Fruit fly (Drosophila melanogaster) whole organism, embryonic: ENCODE measurements around the gene Crz.

Experiments used
- BEAF-32 ChIP-seq: fragments of 200-800 bp; sonication (Bioruptor generic); optimal IDR thresholded peaks from 3 replicates; lab custom pipeline; 2017; ENCODE audit warnings: missing biosample characterization, missing genetic modification characterization, mild to moderate bottlenecking, moderate library complexity, missing genetic modification reagents
- Bgb ChIP-seq: fragments of 200-800 bp; sonication (Bioruptor generic); IDR thresholded peaks from 2 replicates; pipeline ENCODE4 v1.3.6; 2022; ENCODE audit warnings: missing biosample characterization, missing genetic modification characterization; ENCODE audit not compliant: partially characterized antibody
- Blimp-1 ChIP-seq: fragments of 200-800 bp; sonication (Bioruptor generic); optimal IDR thresholded peaks from 3 replicates; lab custom pipeline; 2018; ENCODE audit warnings: missing biosample characterization, missing genetic modification characterization, mild to moderate bottlenecking, moderate library complexity, missing genetic modification reagents
- Bteb2 ChIP-seq: fragments of 200-800 bp; sonication (Bioruptor generic); optimal IDR thresholded peaks from 2 replicates; lab custom pipeline; 2016; ENCODE audit warnings: missing biosample characterization, missing genetic modification characterization
- CG10462 ChIP-seq: fragments of 200-800 bp; sonication (Bioruptor generic); optimal IDR thresholded peaks from 2 replicates; lab custom pipeline; 2016; ENCODE audit warnings: missing biosample characterization, missing genetic modification characterization
- CG10565 ChIP-seq: fragments of 200-800 bp; sonication (Bioruptor generic); optimal IDR thresholded peaks from 3 replicates; lab custom pipeline; 2016; ENCODE audit warnings: missing biosample characterization, mild to moderate bottlenecking, missing genetic modification characterization
- CG10654 ChIP-seq: fragments of 200-800 bp; sonication (Bioruptor generic); optimal IDR thresholded peaks from 2 replicates; lab custom pipeline; 2016; ENCODE audit warnings: missing biosample characterization, missing genetic modification characterization
- CG17829 ChIP-seq: fragments of 200-800 bp; optimal IDR thresholded peaks from 2 replicates; lab custom pipeline; 2019; ENCODE audit warnings: missing biosample characterization, mild to moderate bottlenecking, missing genetic modification characterization, moderate library complexity
- CG18262 ChIP-seq: fragments of 200-800 bp; optimal IDR thresholded peaks from 3 replicates; lab custom pipeline; 2019; ENCODE audit warnings: missing biosample characterization, mild to moderate bottlenecking, missing genetic modification characterization, moderate library complexity
- CG2116 ChIP-seq: fragments of 200-800 bp; sonication (Bioruptor generic); optimal IDR thresholded peaks from 3 replicates; lab custom pipeline; 2018; ENCODE audit warnings: missing biosample characterization, mild to moderate bottlenecking, missing genetic modification characterization
- CG2129 ChIP-seq: fragments of 200-800 bp; sonication (Bioruptor generic); IDR thresholded peaks from 2 replicates; pipeline ENCODE4 v1.3.6; 2022; ENCODE audit warnings: missing biosample characterization, missing genetic modification characterization; ENCODE audit not compliant: partially characterized antibody
- CG2199 ChIP-seq: fragments of 200-800 bp; sonication (Bioruptor generic); IDR thresholded peaks from 3 replicates; pipeline ENCODE4 v1.3.6; 2022; ENCODE audit warnings: missing biosample characterization, missing genetic modification characterization
- CG2202 ChIP-seq: fragments of 200-800 bp; sonication (Bioruptor generic); optimal IDR thresholded peaks from 2 replicates; lab custom pipeline; 2018; ENCODE audit warnings: missing biosample characterization, mild to moderate bottlenecking, missing genetic modification characterization
- CG3065 ChIP-seq: fragments of 200-800 bp; sonication (Bioruptor generic); optimal IDR thresholded peaks from 2 replicates; lab custom pipeline; 2016; ENCODE audit warnings: missing biosample characterization, missing genetic modification characterization
- CG6689 ChIP-seq: fragments of 200-800 bp; sonication (Bioruptor generic); IDR thresholded peaks from 2 replicates; pipeline ENCODE4 v1.3.6; 2022; ENCODE audit warnings: missing biosample characterization, missing genetic modification characterization
- CG6854 ChIP-seq: fragments of 200-800 bp; sonication (Bioruptor generic); optimal IDR thresholded peaks from 3 replicates; lab custom pipeline; 2017; ENCODE audit warnings: missing biosample characterization, mild to moderate bottlenecking, missing genetic modification characterization
- CG7786 ChIP-seq: fragments of 200-800 bp; sonication (Bioruptor generic); optimal IDR thresholded peaks from 2 replicates; lab custom pipeline; 2016; ENCODE audit warnings: missing biosample characterization, missing genetic modification characterization
- CG9727 ChIP-seq: fragments of 200-800 bp; sonication (Bioruptor generic); optimal IDR thresholded peaks from 3 replicates; lab custom pipeline; 2017; ENCODE audit warnings: missing biosample characterization, mild to moderate bottlenecking, missing genetic modification characterization
- CG9797 ChIP-seq: fragments of 200-800 bp; sonication (Bioruptor generic); optimal IDR thresholded peaks from 3 replicates; lab custom pipeline; 2018; ENCODE audit warnings: missing biosample characterization, mild to moderate bottlenecking, missing genetic modification characterization
- D ChIP-seq, 2 experiments: fragments of 200-800 bp in 1 of 2; fragments of >200 bp in 1 of 2; sonication (Bioruptor generic) in 1 of 2; optimal IDR thresholded peaks; 2 replicates in 1 of 2; 3 replicates in 1 of 2; lab custom pipeline; 2017; ENCODE audit warnings: mild to moderate bottlenecking in 1 of 2, missing biosample characterization in 1 of 2, missing genetic modification characterization in 1 of 2, missing genetic modification reagents in 1 of 2
- Dip3 ChIP-seq: fragments of 200-800 bp; sonication (Bioruptor generic); optimal IDR thresholded peaks from 3 replicates; lab custom pipeline; 2016; ENCODE audit warnings: missing biosample characterization, missing genetic modification characterization
- E2f1 ChIP-seq: fragments of 200-800 bp; sonication (Bioruptor generic); IDR thresholded peaks from 2 replicates; pipeline ENCODE4 v1.3.6; 2022; ENCODE audit warnings: missing biosample characterization, missing genetic modification characterization
- Mad ChIP-seq: fragments of 200-800 bp; sonication (Bioruptor generic); optimal IDR thresholded peaks from 2 replicates; lab custom pipeline; 2016; ENCODE audit warnings: missing biosample characterization, missing genetic modification characterization
- NfI ChIP-seq: fragments of 200-800 bp; sonication (Bioruptor generic); optimal IDR thresholded peaks from 3 replicates; lab custom pipeline; 2018; ENCODE audit warnings: missing biosample characterization, mild to moderate bottlenecking, missing genetic modification characterization, moderate library complexity
- Ravus ChIP-seq: fragments of 200-800 bp; sonication (Bioruptor generic); IDR thresholded peaks from 2 replicates; pipeline ENCODE4 v1.3.6; 2022; ENCODE audit warnings: missing biosample characterization, missing genetic modification characterization
- Sin3A ChIP-seq: fragments of >200 bp; optimal IDR thresholded peaks from 2 replicates; lab custom pipeline; 2018
- Sry-δ ChIP-seq: fragments of 200-800 bp; sonication (Bioruptor generic); optimal IDR thresholded peaks from 2 replicates; lab custom pipeline; 2016; ENCODE audit warnings: missing biosample characterization, missing genetic modification characterization
- ac ChIP-seq: fragments of 200-800 bp; sonication (Bioruptor generic); optimal IDR thresholded peaks from 3 replicates; lab custom pipeline; 2017; ENCODE audit warnings: missing biosample characterization, mild to moderate bottlenecking, missing genetic modification characterization
- al ChIP-seq: fragments of 200-800 bp; sonication (Bioruptor generic); IDR thresholded peaks from 2 replicates; pipeline ENCODE4 v1.3.6; 2022; ENCODE audit warnings: missing biosample characterization, missing genetic modification characterization
- chif ChIP-seq, 2 experiments: fragments of 200-800 bp; sonication (Bioruptor generic); optimal IDR thresholded peaks; 3 replicates each; lab custom pipeline; 2016; ENCODE audit warnings: missing biosample characterization in 2 of 2, missing genetic modification characterization in 2 of 2
- ci ChIP-seq: fragments of 200-800 bp; sonication (Bioruptor generic); IDR thresholded peaks from 3 replicates; pipeline ENCODE4 v1.3.6; 2022; ENCODE audit warnings: missing biosample characterization, missing genetic modification characterization
- corto ChIP-seq: fragments of 200-800 bp; sonication (Bioruptor generic); optimal IDR thresholded peaks from 2 replicates; lab custom pipeline; 2016; ENCODE audit warnings: missing biosample characterization, mild to moderate bottlenecking, missing genetic modification characterization, moderate library complexity
- croc ChIP-seq: fragments of 200-800 bp; sonication (Bioruptor generic); conservative IDR thresholded peaks from 3 replicates; pipeline ENCODE4 v1.3.6; 2022; ENCODE audit warnings: missing biosample characterization, missing genetic modification characterization
- disco-r ChIP-seq: fragments of 200-800 bp; sonication (Bioruptor generic); optimal IDR thresholded peaks from 2 replicates; lab custom pipeline; 2016; ENCODE audit warnings: missing biosample characterization, missing genetic modification characterization
- gsb ChIP-seq: fragments of 200-800 bp; sonication (Bioruptor generic); IDR thresholded peaks from 2 replicates; pipeline ENCODE4 v1.3.6; 2022; ENCODE audit warnings: missing biosample characterization, missing genetic modification characterization
- h ChIP-seq: fragments of >200 bp; optimal IDR thresholded peaks from 2 replicates; lab custom pipeline; 2017
- hbn ChIP-seq: fragments of 200-800 bp; sonication (Bioruptor generic); IDR thresholded peaks from 2 replicates; pipeline ENCODE4 v1.3.6; 2022; ENCODE audit warnings: missing biosample characterization, missing genetic modification characterization; ENCODE audit not compliant: partially characterized antibody
- hth ChIP-seq: fragments of >200 bp; optimal IDR thresholded peaks from 2 replicates; lab custom pipeline; 2017; ENCODE audit warnings: inconsistent platforms
- ken ChIP-seq: fragments of 200-800 bp; sonication (Bioruptor generic); IDR thresholded peaks from 3 replicates; pipeline ENCODE4 v1.3.6; 2022; ENCODE audit warnings: missing biosample characterization, missing genetic modification characterization
- klu ChIP-seq: fragments of 200-800 bp; sonication (Bioruptor generic); IDR thresholded peaks from 2 replicates; pipeline ENCODE4 v1.3.6; 2022; ENCODE audit warnings: missing biosample characterization, missing genetic modification characterization
- knrl ChIP-seq: fragments of 200-800 bp; sonication (Bioruptor generic); IDR thresholded peaks from 3 replicates; pipeline ENCODE4 v1.3.6; 2022; ENCODE audit warnings: missing biosample characterization, missing genetic modification characterization; ENCODE audit not compliant: partially characterized antibody
- nom ChIP-seq: fragments of 200-800 bp; sonication (Bioruptor generic); optimal IDR thresholded peaks from 2 replicates; lab custom pipeline; 2017; ENCODE audit warnings: missing biosample characterization, missing genetic modification characterization, mild to moderate bottlenecking, moderate library complexity, missing genetic modification reagents
- org-1 ChIP-seq: fragments of 200-800 bp; sonication (Bioruptor generic); optimal IDR thresholded peaks from 2 replicates; lab custom pipeline; 2017; ENCODE audit warnings: missing biosample characterization, missing genetic modification characterization
- ro ChIP-seq: fragments of 200-800 bp; sonication (Bioruptor generic); IDR thresholded peaks from 2 replicates; pipeline ENCODE4 v1.3.6; 2022; ENCODE audit warnings: missing biosample characterization, missing genetic modification characterization
- sens ChIP-seq: fragments of 200-800 bp; sonication (Bioruptor generic); peaks from one replicate; lab custom pipeline; 2016; ENCODE audit warnings: missing biosample characterization, missing genetic modification characterization
- ssp ChIP-seq: fragments of 200-800 bp; sonication (Bioruptor generic); IDR thresholded peaks from 2 replicates; pipeline ENCODE4 v1.3.6; 2022; ENCODE audit warnings: missing biosample characterization, missing genetic modification characterization
- tgo ChIP-seq: fragments of 200-800 bp; sonication (Bioruptor generic); IDR thresholded peaks from 3 replicates; pipeline ENCODE4 v1.3.6; 2022; ENCODE audit warnings: missing biosample characterization, missing genetic modification characterization
- tll ChIP-seq, 2 experiments: fragments of 200-800 bp in 1 of 2; fragments of >200 bp in 1 of 2; sonication (Bioruptor generic) in 1 of 2; optimal IDR thresholded peaks; 2 replicates each; lab custom pipeline; 2017 to 2019; ENCODE audit warnings: missing biosample characterization in 2 of 2, missing genetic modification characterization in 2 of 2, mild to moderate bottlenecking in 1 of 2, moderate library complexity in 1 of 2
- ttk ChIP-seq: fragments of 200-800 bp; sonication (Bioruptor generic); IDR thresholded peaks from 2 replicates; pipeline ENCODE4 v2.1.2; 2022; ENCODE audit warnings: missing biosample characterization, missing genetic modification characterization
- z ChIP-seq: fragments of 200-800 bp; sonication (Bioruptor generic); IDR thresholded peaks from 3 replicates; pipeline ENCODE4 v1.3.6; 2022; ENCODE audit warnings: missing biosample characterization, missing genetic modification characterization

The Crz gene

dm6 chr3R:14286320-14287190 lies 28.1 kb upstream of the Crz start, which contains the start of gene trx (continued):
- TF ChIP-seq disco-r (GFP tag; lab: Kevin White, UChicago), result no peak
- no peak for TF ChIP-seq klu (GFP tag; lab: Robert Waterston, UW)
- TF ChIP-seq NfI (GFP tag; lab: Kevin White, UChicago), result no peak
- TF ChIP-seq CG3065 (GFP tag; lab: Kevin White, UChicago), result no peak
- no peak for TF ChIP-seq corto (GFP tag; lab: Kevin White, UChicago)
- TF ChIP-seq CG10565 (GFP tag; lab: Kevin White, UChicago), result no peak
- no peak for TF ChIP-seq Bteb2
- TF ChIP-seq knrl (GFP tag; lab: Robert Waterston, UW), result no peak
- TF ChIP-seq Mad (GFP tag; lab: Kevin White, UChicago), result peak; percentile 15
- no peak for TF ChIP-seq ro (GFP tag; lab: Robert Waterston, UW)
- peak; percentile 99 for TF ChIP-seq CG9797 (GFP tag; lab: Kevin White, UChicago)
- TF ChIP-seq ttk (GFP tag; lab: Robert Waterston, UW), result no peak
- TF ChIP-seq al (GFP tag; lab: Robert Waterston, UW), result no peak
- TF ChIP-seq Bgb (GFP tag; lab: Robert Waterston, UW), result no peak
- TF ChIP-seq CG2202, result peak; percentile 23
- TF ChIP-seq CG2116, result peak; percentile 36
- no peak for TF ChIP-seq h
- TF ChIP-seq tll (GFP tag; optimal IDR thresholded peaks at IDR 0.05; lab: Kevin White, UChicago), result peak in 1 of 2 experiments; percentile 33
- TF ChIP-seq nom (GFP tag; lab: Kevin White, UChicago), result peak; percentile 56
- TF ChIP-seq tgo (GFP tag; lab: Robert Waterston, UW), result no peak
- TF ChIP-seq hth (lab: Kevin White, UChicago), result no peak
- TF ChIP-seq z (GFP tag; lab: Robert Waterston, UW), result no peak
- no peak for TF ChIP-seq CG2199 (GFP tag; lab: Robert Waterston, UW)
- TF ChIP-seq CG9727, result no peak
- TF ChIP-seq CG10462 (GFP tag; lab: Kevin White, UChicago), result no peak
- TF ChIP-seq gsb (GFP tag; lab: Robert Waterston, UW), result no peak
- no peak for TF ChIP-seq croc (GFP tag; lab: Robert Waterston, UW)
- TF ChIP-seq Blimp-1, result peak; percentile 43
- TF ChIP-seq CG17829 (tag; lab: Kevin White, UChicago), result peak; percentile 37
- TF ChIP-seq sens (GFP tag; lab: Kevin White, UChicago), result peak; percentile 80
- TF ChIP-seq ssp (GFP tag; lab: Robert Waterston, UW), result no peak
- TF ChIP-seq D (optimal IDR thresholded peaks at IDR 0.05; lab: Kevin White, UChicago), result no peak
- TF ChIP-seq D (GFP tag; optimal IDR thresholded peaks at IDR 0.05; lab: Kevin White, UChicago), result no peak
- TF ChIP-seq chif (GFP tag; optimal IDR thresholded peaks at IDR 0.05; lab: Kevin White, UChicago), result peak in 1 of 2 experiments; percentile 32
- TF ChIP-seq BEAF-32, result peak; percentile 47
- TF ChIP-seq CG18262, result peak; percentile 13
- TF ChIP-seq E2f1 (GFP tag; lab: Robert Waterston, UW), result no peak
- TF ChIP-seq CG2129 (GFP tag; lab: Robert Waterston, UW), result no peak
- TF ChIP-seq ken (GFP tag; lab: Robert Waterston, UW), result no peak
- TF ChIP-seq org-1, result no peak
- TF ChIP-seq Ravus (GFP tag; lab: Robert Waterston, UW), result no peak
- no peak for TF ChIP-seq hbn (GFP tag; lab: Robert Waterston, UW)
- TF ChIP-seq CG6854 (GFP tag; lab: Kevin White, UChicago), result no peak
- TF ChIP-seq Sin3A, result peak; percentile 80
- peak; percentile 68 for TF ChIP-seq Sry-δ (GFP tag; lab: Kevin White, UChicago)
- TF ChIP-seq ac (GFP tag; lab: Kevin White, UChicago), result no peak
- TF ChIP-seq CG6689 (GFP tag; lab: Robert Waterston, UW), result no peak
- TF ChIP-seq Dip3 (GFP tag; lab: Kevin White, UChicago), result no peak
- no peak for TF ChIP-seq ci (GFP tag; lab: Robert Waterston, UW)
- no peak for TF ChIP-seq CG10654
- TF ChIP-seq CG7786 (GFP tag; lab: Kevin White, UChicago), result no peak
